Worm (Caenorhabditis elegans) whole organism, dauer: Measurements from ENCODE around the gene R12A1.3.

Source experiments
- unc-62 ChIP-seq: sonication (generic microtip); optimal IDR thresholded peaks from 2 replicates; lab custom pipeline; 2017; ENCODE audit warnings: missing biosample characterization, missing genetic modification reagents, missing genetic modification characterization

Gene R12A1.3

DNA sequence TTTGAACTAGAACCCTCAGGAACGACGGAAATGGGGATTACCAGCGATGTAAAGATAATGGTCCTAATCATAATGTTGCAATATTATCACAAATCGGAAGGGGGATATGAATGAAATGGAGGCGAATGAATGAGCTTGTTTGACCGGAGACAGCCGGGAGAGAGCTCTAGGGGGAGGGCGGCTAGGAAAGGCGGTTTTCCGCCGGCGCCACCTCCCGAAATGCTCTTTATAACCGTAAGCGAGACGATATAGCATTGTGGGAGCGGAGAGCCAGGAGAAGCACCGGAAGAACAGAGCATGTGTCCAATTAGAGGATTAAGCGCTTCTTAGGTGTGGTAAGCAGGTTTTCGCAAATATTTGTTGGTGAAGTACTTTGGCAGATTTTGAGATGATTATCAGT lies at the start of gene R12A1.3:
TSS of gene R12A1.3 (minus strand) at position 200 of the 400 bp plus-strand sequence.
- no peak for TF ChIP-seq unc-62 (GFP tag; lab: Kevin White, UChicago)

- TF ChIP-seq unc-62 (GFP tag; lab: Kevin White, UChicago), result no peak
Observed at ce11 chrV:1474486-1475125, 49.0 kb upstream of the R12A1.3 start, which contains the start of the genes F53E2.2 and unc-60. F53E2.2 (plus strand) TSS chrV:1475086. unc-60 (plus strand) TSS chrV:1475086.

- TF ChIP-seq unc-62 (GFP tag; lab: Kevin White, UChicago), result no peak
Observed at ce11 chrV:1472569-1472968, 47.0 kb upstream of the R12A1.3 start.

- no peak for TF ChIP-seq unc-62 (GFP tag; lab: Kevin White, UChicago)
Observed at ce11 chrV:1471977-1472376, 46.4 kb upstream of the R12A1.3 start.

DNA sequence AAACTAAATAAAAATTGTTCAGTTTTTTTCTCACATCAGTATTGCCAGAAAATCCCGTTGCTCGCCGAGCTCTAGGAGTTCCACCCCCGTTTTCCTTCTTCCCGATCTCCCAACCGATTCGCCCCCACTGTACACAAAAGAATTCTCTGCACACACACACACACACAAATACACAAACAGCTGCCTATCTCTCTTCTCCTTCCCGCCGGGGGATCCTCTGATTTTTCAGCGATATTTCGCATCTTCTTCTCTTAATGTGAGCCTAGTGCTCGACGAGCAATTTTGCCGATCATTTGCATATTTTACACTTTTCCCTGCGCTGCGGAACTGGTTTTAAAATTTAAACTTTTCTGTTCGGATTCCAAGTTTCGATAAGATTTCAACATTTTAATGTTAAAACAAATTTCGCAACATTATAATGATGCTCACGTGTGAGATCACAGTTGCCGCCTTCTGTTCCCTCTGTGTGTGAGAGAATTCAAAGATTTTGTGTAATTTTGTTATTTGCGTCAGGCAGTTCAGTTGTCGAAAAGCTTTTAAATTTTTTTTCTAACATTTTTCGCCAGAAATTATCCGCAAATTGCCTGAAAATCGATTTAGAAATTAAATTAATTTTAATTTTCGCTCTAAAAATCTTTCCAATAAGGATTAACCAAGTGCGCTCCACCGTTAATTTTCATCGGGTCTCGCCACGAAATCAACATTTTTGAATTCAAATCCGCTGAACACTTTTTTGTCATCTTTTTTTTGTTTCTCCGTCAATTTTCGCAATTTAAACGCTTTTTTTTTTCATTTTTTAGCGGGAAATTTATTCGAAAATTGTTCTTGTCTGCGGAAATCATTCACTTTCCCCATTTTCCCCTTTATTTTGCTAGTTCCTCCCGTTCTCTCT lies 45.7 kb upstream of the R12A1.3 start:
- no peak for TF ChIP-seq unc-62 (GFP tag; lab: Kevin White, UChicago)

- no peak for TF ChIP-seq unc-62 (GFP tag; lab: Kevin White, UChicago)
Observed at ce11 chrV:1468905-1469304, 43.3 kb upstream of the R12A1.3 start.

ce11 chrV:1467444-1467843 lies 41.9 kb upstream of the R12A1.3 start, which contains the start of gene gid-8:
gid-8 (plus strand) TSS chrV:1467744.
- TF ChIP-seq unc-62 (GFP tag; lab: Kevin White, UChicago), result no peak

ce11 chrV:1466949-1467348 lies 41.4 kb upstream of the R12A1.3 start:
- no peak for TF ChIP-seq unc-62 (GFP tag; lab: Kevin White, UChicago)

ce11 chrV:1465932-1466331 lies 40.3 kb upstream of the R12A1.3 start:
- no peak for TF ChIP-seq unc-62 (GFP tag; lab: Kevin White, UChicago)

DNA sequence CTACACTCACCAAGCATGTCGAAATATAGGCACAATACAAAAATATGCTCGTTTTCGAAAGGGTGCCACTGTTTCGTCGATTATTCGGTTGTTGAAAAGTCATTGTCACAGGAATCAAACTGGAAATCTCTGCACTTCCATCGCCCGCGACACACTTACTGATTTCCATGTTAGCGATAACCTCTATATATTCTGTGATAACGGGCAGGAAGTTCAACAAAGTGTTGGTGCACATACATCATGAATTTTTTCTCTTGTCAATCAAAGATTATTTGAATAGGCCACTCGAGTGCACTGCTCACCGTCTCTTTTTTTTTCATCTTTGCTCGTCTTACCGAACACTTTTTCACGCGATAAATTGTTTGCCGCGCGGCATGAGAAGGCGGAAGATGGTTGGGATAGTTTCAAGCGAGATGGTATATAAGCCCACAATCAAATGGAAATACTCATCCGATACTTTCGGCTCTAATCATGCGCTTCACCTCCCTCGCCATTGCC lies 39.0 kb upstream of the R12A1.3 start, which contains the start of the genes fpn-1.2 and pqn-54:
TSS of gene fpn-1.2 (minus strand) at position 157 of the 498 bp plus-strand sequence.
TSS of gene pqn-54 (plus strand) at position 448 of the 498 bp plus-strand sequence.
- TF ChIP-seq unc-62 (GFP tag; lab: Kevin White, UChicago), result no peak

DNA sequence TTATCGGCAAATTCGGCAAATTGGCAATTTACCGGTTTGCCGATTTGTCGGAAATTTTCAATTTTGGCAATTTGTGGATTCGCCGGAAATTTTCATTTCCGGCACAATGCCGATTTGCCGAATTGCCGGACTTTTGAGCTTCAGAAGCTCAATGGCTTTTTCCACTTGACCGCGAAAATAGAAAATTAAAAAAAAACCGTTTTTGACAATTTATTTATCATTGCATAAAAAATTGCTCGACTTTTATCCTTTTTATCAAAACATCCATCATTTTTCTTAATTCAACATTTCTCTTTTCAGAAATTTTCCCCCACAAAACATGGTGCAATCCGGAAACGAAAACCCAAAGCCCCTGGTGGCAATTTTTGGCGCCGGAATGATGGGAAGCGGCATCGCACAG lies 34.5 kb upstream of the R12A1.3 start, which contains the start of gene hacd-1:
TSS of gene hacd-1 (plus strand) at position 301 of the 400 bp plus-strand sequence.
- no peak for TF ChIP-seq unc-62 (GFP tag; lab: Kevin White, UChicago)

DNA sequence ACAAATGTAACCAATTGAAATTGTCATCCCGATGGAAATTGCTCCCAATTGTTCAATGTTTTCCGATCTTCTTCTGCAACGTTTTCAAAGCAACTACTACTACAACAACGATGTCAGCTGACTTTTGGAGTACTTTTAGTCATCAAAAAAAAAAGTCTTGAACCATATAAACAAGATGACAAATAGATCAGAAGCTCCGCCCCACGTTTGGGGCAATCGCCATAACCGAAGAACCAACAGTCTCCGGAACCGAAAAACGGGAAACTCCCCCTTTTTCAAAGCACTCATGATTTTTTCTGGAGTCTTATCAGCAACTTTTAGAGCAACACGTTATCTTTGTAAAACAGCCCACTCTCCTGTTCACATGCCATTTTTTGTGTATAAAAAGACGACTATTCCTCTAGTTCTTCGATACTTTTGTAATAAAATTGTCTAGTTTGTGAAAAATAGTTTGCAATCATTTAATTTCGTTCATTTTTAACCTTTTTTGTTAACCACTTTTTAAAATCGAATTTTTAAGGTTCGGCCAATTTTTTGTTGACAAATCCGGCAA lies 33.9 kb upstream of the R12A1.3 start:
- TF ChIP-seq unc-62 (GFP tag; lab: Kevin White, UChicago), result no peak

DNA sequence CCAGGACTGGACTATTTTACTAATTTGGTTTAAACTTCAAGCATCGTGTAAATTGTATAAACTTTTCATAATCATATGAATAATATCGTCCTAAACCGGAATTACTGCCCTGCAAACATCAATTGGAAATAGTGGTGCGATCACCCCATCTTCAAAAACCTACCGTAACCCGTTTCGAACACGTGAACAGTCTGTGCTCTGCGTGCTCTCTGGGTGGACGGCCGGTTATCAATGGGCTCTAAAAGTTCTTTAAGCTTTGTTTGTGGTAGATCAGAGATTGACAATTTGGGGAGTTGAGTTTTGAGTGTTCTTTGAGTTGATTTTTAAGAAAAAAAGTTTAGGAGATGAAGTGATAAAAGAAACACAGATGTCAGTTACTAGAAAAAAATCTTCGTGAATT lies 31.0 kb upstream of the R12A1.3 start:
- TF ChIP-seq unc-62 (GFP tag; lab: Kevin White, UChicago), result no peak

DNA sequence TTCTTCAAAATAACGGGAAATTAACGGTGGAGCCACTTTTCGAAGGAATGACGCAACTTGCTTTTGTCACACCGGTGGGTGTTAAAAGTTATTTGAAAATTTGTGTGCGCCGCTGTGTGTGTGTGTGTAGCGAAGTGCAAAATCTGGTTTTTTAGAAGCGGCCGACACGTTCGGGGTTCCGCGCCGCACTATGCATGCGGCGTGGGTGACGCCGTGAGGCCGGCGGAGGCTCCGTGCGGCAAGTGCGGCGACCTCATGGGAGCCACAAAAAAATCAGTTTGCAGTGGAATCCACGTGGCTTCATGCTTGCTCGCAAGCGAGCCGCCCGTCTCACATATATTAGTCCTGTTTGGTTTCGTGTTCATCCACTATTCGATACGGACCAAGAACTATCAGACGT lies 29.7 kb upstream of the R12A1.3 start:
- TF ChIP-seq unc-62 (GFP tag; lab: Kevin White, UChicago), result no peak

DNA sequence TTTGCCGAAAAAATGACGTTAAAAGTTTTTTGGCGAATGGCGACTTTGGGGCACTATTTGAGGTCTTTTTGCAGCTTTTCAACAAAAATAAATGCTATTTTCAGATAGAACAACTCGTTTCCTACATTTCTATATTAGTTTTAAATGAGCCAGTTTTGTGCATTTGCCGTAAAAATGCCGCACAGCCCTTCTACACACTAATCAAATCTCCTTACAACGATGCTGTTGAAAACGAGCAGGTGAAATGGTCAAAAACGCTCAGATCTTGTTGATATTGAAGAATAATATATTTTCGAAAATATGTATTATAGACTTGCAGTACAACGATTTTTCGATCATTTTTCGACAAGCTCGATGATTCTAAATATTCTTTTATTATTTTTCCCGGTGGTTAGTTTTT lies 29.2 kb upstream of the R12A1.3 start, which contains the start of gene chil-14:
TSS of gene chil-14 (plus strand) at position 301 of the 400 bp plus-strand sequence.
- TF ChIP-seq unc-62 (GFP tag; lab: Kevin White, UChicago), result no peak
